Fruit fly (Drosophila melanogaster) whole organism, wandering third instar larva: ENCODE measurements around the gene CanA-14F.

ENCODE experiments used
- CG32264 ChIP-seq: fragments of 200-800 bp; sonication (Bioruptor generic); optimal IDR thresholded peaks from 2 replicates; lab custom pipeline; 2016; ENCODE audit warnings: missing biosample characterization, missing genetic modification characterization
- CG9705 ChIP-seq: fragments of 200-800 bp; sonication (Bioruptor generic); optimal IDR thresholded peaks from 2 replicates; lab custom pipeline; 2018; ENCODE audit warnings: missing biosample characterization, mild to moderate bottlenecking, missing genetic modification characterization
- CrebA ChIP-seq: fragments of 200-800 bp; sonication (Bioruptor generic); optimal IDR thresholded peaks from 2 replicates; lab custom pipeline; 2016; ENCODE audit warnings: missing biosample characterization, mild to moderate bottlenecking, missing genetic modification characterization, borderline replicate concordance
- Dfd ChIP-seq: fragments of >200 bp; optimal IDR thresholded peaks from 2 replicates; lab custom pipeline; 2017; ENCODE audit warnings: missing biosample characterization, missing genetic modification characterization
- GATAd ChIP-seq: sonication (Bioruptor generic); optimal IDR thresholded peaks from 2 replicates; lab custom pipeline; 2016; ENCODE audit warnings: missing biosample characterization, missing genetic modification characterization
- Hr78 ChIP-seq: fragments of >200 bp; optimal IDR thresholded peaks from 2 replicates; lab custom pipeline; 2017; ENCODE audit warnings: missing biosample characterization, missing genetic modification characterization
- Hr83 ChIP-seq: fragments of 200-300 bp; sonication (Bioruptor generic); optimal IDR thresholded peaks from 2 replicates; lab custom pipeline; 2016; ENCODE audit warnings: missing biosample characterization, mild to moderate bottlenecking, missing genetic modification characterization, moderate library complexity; ENCODE audit not compliant: poor library complexity, severe bottlenecking
- Jra ChIP-seq: sonication (Bioruptor generic); optimal IDR thresholded peaks from 2 replicates; lab custom pipeline; 2016; ENCODE audit warnings: missing biosample characterization, missing genetic modification characterization
- Mio ChIP-seq: sonication (Bioruptor generic); optimal IDR thresholded peaks from 2 replicates; lab custom pipeline; 2016; ENCODE audit warnings: missing biosample characterization, missing genetic modification characterization
- Myc ChIP-seq: fragments of >200 bp; optimal IDR thresholded peaks from 2 replicates; lab custom pipeline; 2017
- N ChIP-seq: fragments of >200 bp; optimal IDR thresholded peaks from 2 replicates; lab custom pipeline; 2018; ENCODE audit warnings: missing biosample characterization, missing external identifiers, missing genetic modification characterization
- OdsH ChIP-seq: fragments of 200-800 bp; sonication (Bioruptor generic); optimal IDR thresholded peaks from 2 replicates; lab custom pipeline; 2016; ENCODE audit warnings: missing biosample characterization, mild to moderate bottlenecking, missing genetic modification characterization
- Sp1 ChIP-seq: fragments of 200-800 bp; sonication (Bioruptor generic); optimal IDR thresholded peaks from 3 replicates; lab custom pipeline; 2019; ENCODE audit warnings: missing biosample characterization, mild to moderate bottlenecking, missing genetic modification characterization, moderate library complexity
- Vsx2 ChIP-seq: fragments of 200-300, 225-300 bp; sonication (Bioruptor generic); optimal IDR thresholded peaks from 2 replicates; lab custom pipeline; 2018; ENCODE audit warnings: missing biosample characterization, missing genetic modification characterization; ENCODE audit not compliant: partially characterized antibody
- br ChIP-seq: fragments of 200-800 bp; sonication (Bioruptor generic); optimal IDR thresholded peaks from 2 replicates; lab custom pipeline; 2016; ENCODE audit warnings: missing biosample characterization, missing genetic modification characterization
- dl ChIP-seq, 2 experiments: fragments of 175-275, 200-275 bp in 1 of 2; fragments of 200-275 bp in 1 of 2; sonication (Bioruptor generic); optimal IDR thresholded peaks; lab custom pipeline; 2018; ENCODE audit warnings: mild to moderate bottlenecking in 2 of 2, missing biosample characterization in 2 of 2, missing genetic modification characterization in 2 of 2, moderate library complexity in 2 of 2; ENCODE audit not compliant: partially characterized antibody in 2 of 2, insufficient read depth in 1 of 2
- dmrt93B ChIP-seq: fragments of 200-800 bp; sonication (Bioruptor generic); optimal IDR thresholded peaks from 2 replicates; lab custom pipeline; 2018; ENCODE audit warnings: missing biosample characterization, mild to moderate bottlenecking, missing genetic modification characterization
- dsf ChIP-seq: sonication (Bioruptor generic); optimal IDR thresholded peaks from 2 replicates; lab custom pipeline; 2016; ENCODE audit warnings: missing biosample characterization, missing genetic modification characterization, borderline replicate concordance
- ey ChIP-seq: fragments of 200-800 bp; sonication (Bioruptor generic); optimal IDR thresholded peaks from 2 replicates; lab custom pipeline; 2016; ENCODE audit warnings: missing biosample characterization, missing genetic modification characterization
- foxo ChIP-seq, 2 experiments: fragments of 200-800 bp; sonication (Bioruptor generic); optimal IDR thresholded peaks; 2 replicates in 1 of 2; 3 replicates in 1 of 2; lab custom pipeline; 2016 to 2017; ENCODE audit warnings: missing biosample characterization in 2 of 2, missing genetic modification characterization in 2 of 2
- fru ChIP-seq: fragments of 200-800 bp; sonication (Bioruptor generic); optimal IDR thresholded peaks from 3 replicates; lab custom pipeline; 2016; ENCODE audit warnings: missing biosample characterization, mild to moderate bottlenecking, missing genetic modification characterization
- h ChIP-seq: fragments of 200-800 bp; sonication (Bioruptor generic); optimal IDR thresholded peaks from 3 replicates; lab custom pipeline; 2016; ENCODE audit warnings: missing biosample characterization, mild to moderate bottlenecking, missing genetic modification characterization
- lola ChIP-seq: fragments of >200 bp; optimal IDR thresholded peaks from 2 replicates; lab custom pipeline; 2017; ENCODE audit warnings: missing biosample characterization, missing genetic modification characterization
- pan ChIP-seq: fragments of >200 bp; optimal IDR thresholded peaks from 2 replicates; lab custom pipeline; 2017
- psq ChIP-seq: fragments of 200-800 bp; sonication (Bioruptor generic); optimal IDR thresholded peaks from 3 replicates; lab custom pipeline; 2017; ENCODE audit warnings: missing biosample characterization, mild to moderate bottlenecking, missing genetic modification characterization, moderate library complexity
- sage ChIP-seq: fragments of 200-800 bp; sonication (Bioruptor generic); optimal IDR thresholded peaks from 2 replicates; lab custom pipeline; 2016; ENCODE audit warnings: missing biosample characterization, mild to moderate bottlenecking, missing genetic modification characterization
- sv ChIP-seq: fragments of 200-800 bp; sonication (Bioruptor generic); optimal IDR thresholded peaks from 3 replicates; lab custom pipeline; 2016; ENCODE audit warnings: missing biosample characterization, missing genetic modification characterization
- tai ChIP-seq: sonication (Bioruptor generic); optimal IDR thresholded peaks from 2 replicates; lab custom pipeline; 2016; ENCODE audit warnings: missing biosample characterization, missing genetic modification characterization
- usp ChIP-seq: fragments of >200 bp; optimal IDR thresholded peaks from 2 replicates; lab custom pipeline; 2017; ENCODE audit warnings: missing biosample characterization, missing genetic modification characterization

CanA-14F gene

DNA sequence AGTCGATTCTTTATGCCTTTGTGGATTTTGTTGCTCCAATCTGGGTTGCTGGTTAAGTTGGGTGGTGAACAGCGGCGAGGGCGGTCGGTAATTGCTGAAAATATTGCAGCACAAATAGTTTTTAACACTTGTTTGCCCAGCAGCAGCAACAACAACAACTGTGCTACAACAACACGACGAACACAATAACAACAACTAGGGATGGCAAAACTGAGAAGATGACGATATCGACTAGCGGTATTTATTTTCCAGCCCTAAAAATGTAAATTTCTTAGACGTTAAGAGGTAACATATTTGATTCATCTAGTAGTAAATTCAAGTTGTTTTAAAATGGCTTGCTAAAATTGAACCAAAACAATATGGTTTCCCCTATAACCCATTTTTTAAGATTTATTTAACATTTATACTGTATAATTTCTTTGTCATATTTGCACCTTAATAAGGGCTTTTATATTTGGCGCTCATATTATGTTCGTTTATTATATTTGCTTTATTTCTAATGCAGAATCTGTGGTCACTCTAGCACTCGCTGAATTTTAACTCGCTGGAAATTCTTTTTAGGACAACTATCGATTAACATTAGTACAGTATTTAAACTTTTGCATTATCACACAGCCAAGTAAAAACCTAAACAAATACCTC, 11.5 kb upstream of the CanA-14F start:
- no peak for TF ChIP-seq dsf
- no peak for TF ChIP-seq lola (GFP tag; lab: Kevin White, UChicago)
- TF ChIP-seq OdsH = peak; percentile 17
- peak; percentile 18 for TF ChIP-seq ey
- TF ChIP-seq foxo (GFP tag; optimal IDR thresholded peaks at IDR 0.05; lab: Kevin White, UChicago) = peak in 1 of 2 experiments; percentile 13
- TF ChIP-seq Hr78 (GFP tag; lab: Kevin White, UChicago) = no peak
- no peak for TF ChIP-seq psq (GFP tag; lab: Kevin White, UChicago)
- peak; percentile 41 for TF ChIP-seq Jra (GFP tag; lab: Kevin White, UChicago)
- TF ChIP-seq usp (GFP tag; lab: Kevin White, UChicago) = no peak

DNA sequence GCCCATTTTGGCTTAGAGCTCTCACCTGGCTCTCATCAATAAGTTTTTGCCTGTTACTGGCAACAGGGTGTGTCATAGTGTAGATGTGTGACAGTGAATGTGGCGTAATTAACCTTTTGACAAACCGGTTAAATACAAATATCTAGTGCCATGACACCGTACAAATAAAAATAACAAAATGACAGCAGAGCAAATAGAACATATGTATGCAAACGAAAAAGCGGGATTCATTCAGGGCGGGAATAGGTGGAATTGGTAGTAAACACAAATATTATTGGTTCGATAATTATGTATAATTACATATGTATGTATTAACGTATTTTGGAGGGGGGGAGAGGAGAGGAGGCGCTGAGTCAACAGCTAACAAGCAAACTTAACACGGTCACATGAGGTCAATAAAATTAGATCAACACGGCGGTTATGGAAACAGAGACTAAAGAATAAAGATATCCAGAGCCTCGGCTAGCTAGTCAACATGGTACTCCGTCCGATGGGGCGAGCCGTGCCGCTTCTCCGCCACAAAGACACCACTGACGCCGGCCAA, 9.3 kb upstream of the CanA-14F start:
- TF ChIP-seq CrebA (no peak), GATAd (no peak), psq (GFP tag; lab: Kevin White, UChicago) (no peak), foxo (GFP tag; optimal IDR thresholded peaks at IDR 0.05; lab: Kevin White, UChicago) (no peak), lola (GFP tag; lab: Kevin White, UChicago) (no peak), Myc (lab: Kevin White, UChicago) (no peak), fru (GFP tag; lab: Kevin White, UChicago) (no peak), Hr83 (no peak), Vsx2 (GFP tag; lab: Kevin White, UChicago) (no peak), CG9705 (GFP tag; lab: Kevin White, UChicago) (no peak), br (no peak)

DNA sequence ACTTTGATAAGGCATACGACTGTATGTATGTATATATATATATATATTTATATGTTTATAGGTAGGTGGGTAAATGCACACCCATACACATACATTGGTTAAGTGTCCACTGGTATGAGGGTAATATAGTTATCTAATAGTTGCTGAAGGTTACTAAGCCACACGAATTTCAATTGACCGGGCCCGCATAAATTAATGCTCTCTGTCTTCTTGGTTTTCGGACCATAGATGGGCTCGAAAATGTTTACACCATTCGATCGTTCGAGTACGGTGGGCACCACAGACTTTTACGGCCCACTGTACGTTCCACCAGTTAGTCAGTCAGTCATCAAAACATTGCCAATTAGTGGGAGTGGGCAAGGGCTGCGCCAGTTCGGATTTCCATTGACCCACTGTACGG, 8.4 kb upstream of the CanA-14F start:
- TF ChIP-seq Myc (lab: Kevin White, UChicago) (no peak), CG9705 (GFP tag; lab: Kevin White, UChicago) (no peak), sage (GFP tag; lab: Kevin White, UChicago) (no peak), psq (GFP tag; lab: Kevin White, UChicago) (no peak), Hr78 (GFP tag; lab: Kevin White, UChicago) (no peak), Vsx2 (GFP tag; lab: Kevin White, UChicago) (no peak), dsf (no peak), sv (GFP tag; lab: Kevin White, UChicago) (no peak), h (GFP tag; lab: Kevin White, UChicago) (no peak), dmrt93B (GFP tag; lab: Kevin White, UChicago) (no peak), GATAd (no peak), tai (GFP tag; lab: Kevin White, UChicago) (no peak), N (GFP tag; lab: Kevin White, UChicago) (no peak), pan (lab: Kevin White, UChicago) (no peak), dl (GFP tag; optimal IDR thresholded peaks at IDR 0.05; lab: Kevin White, UChicago; ENCODE audit: insufficient read depth in 1 of 2, partially characterized antibody in 2 of 2) (no peak), Dfd (no peak), Hr83 (no peak), Sp1 (GFP tag; lab: Kevin White, UChicago) (no peak)

DNA sequence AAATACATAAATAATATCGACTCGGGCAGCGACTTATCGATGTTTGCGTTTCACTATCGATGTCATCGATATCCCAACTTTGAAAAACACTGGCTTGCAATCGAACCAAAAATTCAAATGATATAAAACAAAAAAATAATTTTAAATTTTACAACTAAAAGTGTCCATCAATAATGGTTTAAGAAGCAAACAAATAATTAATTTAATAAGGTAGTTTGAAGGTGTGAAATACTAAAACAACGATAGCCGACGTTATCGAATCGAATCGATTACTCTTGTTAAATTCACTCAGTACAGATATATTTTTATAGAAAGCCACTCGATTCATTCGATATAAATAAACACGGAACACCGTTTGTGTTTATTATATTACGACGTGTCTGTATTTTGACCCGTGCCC, 6.4 kb upstream of the CanA-14F start, which contains the start of the genes SMC3 and Ubc7:
SMC3 (minus strand) TSS at position 22 of the 400 bp plus-strand sequence.
Ubc7 (plus strand) TSS at position 260 of the 400 bp plus-strand sequence.
- TF ChIP-seq lola (GFP tag; lab: Kevin White, UChicago) (no peak), Mio (GFP tag; lab: Kevin White, UChicago) (no peak), Hr78 (GFP tag; lab: Kevin White, UChicago) (no peak)

DNA sequence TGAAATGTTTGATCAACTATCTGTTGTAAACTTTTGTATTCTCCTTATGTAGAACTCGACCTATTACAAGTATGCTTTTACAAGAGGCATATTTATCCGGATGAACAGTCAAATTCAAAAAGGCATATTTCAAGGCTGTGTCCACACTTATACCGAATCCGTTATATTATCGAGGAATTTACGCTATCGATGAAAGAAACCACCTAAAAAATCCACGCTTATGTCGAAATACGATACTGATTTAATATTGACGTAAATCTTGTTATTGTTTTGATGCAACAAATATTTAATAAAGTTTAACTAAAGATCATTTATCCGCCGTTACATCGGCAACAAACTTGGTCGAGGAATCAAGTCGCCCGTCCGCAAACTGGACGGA, 685 bp upstream of the CanA-14F start, which contains the start of gene CG13014:
CG13014 (plus strand) TSS at position 206 of the 379 bp plus-strand sequence.
- TF ChIP-seq tai (GFP tag; lab: Kevin White, UChicago) (no peak), CG32264 (no peak), br (no peak), dsf (no peak), usp (GFP tag; lab: Kevin White, UChicago) (no peak), Hr83 (no peak), ey (no peak), Dfd (no peak), OdsH (no peak)
